Worm (Caenorhabditis elegans) whole organism, L3 larva: ENCODE measurements around the gene F36H5.10.

Experiments used
- ama-1 ChIP-seq: fragments of 150-350 bp; optimal IDR thresholded peaks from 2 replicates; lab custom pipeline; 2018
- ceh-82 ChIP-seq: fragments of 150-350 bp; optimal IDR thresholded peaks from 2 replicates; lab custom pipeline; 2014; ENCODE audit warnings: missing biosample characterization, missing genetic modification characterization
- ceh-9 ChIP-seq: sonication (generic microtip); optimal IDR thresholded peaks from 2 replicates; lab custom pipeline; 2018; ENCODE audit warnings: missing biosample characterization, missing genetic modification characterization
- egl-27 ChIP-seq: sonication (generic microtip); optimal IDR thresholded peaks from 4 replicates; lab custom pipeline; 2017; ENCODE audit warnings: missing biosample characterization, missing genetic modification reagents, missing genetic modification characterization
- eor-1 ChIP-seq, 2 experiments: fragments of 150-350 bp; optimal IDR thresholded peaks; 2 replicates each; lab custom pipeline; 2014 to 2018; ENCODE audit warnings: missing biosample characterization in 2 of 2, missing genetic modification characterization in 2 of 2
- hmg-11 ChIP-seq: sonication (generic microtip); optimal IDR thresholded peaks from 2 replicates; lab custom pipeline; 2016; ENCODE audit warnings: missing genetic modification characterization, missing compliant biosample characterization
- lin-15B ChIP-seq: fragments of 150-350 bp; optimal IDR thresholded peaks from 2 replicates; lab custom pipeline; 2014; ENCODE audit warnings: missing biosample characterization, missing genetic modification characterization
- nfya-1 ChIP-seq: sonication (generic microtip); optimal IDR thresholded peaks from 2 replicates; lab custom pipeline; 2017; ENCODE audit warnings: missing genetic modification characterization, mild to moderate bottlenecking, missing compliant biosample characterization, antibody characterized with exemption, moderate library complexity; ENCODE audit not compliant: insufficient read depth
- nhr-23 ChIP-seq: fragments of 150-350 bp; optimal IDR thresholded peaks from 2 replicates; lab custom pipeline; 2014; ENCODE audit warnings: missing biosample characterization, missing genetic modification reagents, missing genetic modification characterization
- nhr-28 ChIP-seq: fragments of 150-350 bp; optimal IDR thresholded peaks from 2 replicates; lab custom pipeline; 2014; ENCODE audit warnings: missing biosample characterization, missing genetic modification characterization
- nhr-76 ChIP-seq: fragments of 150-350 bp; sonication (generic microtip); optimal IDR thresholded peaks from 5 replicates; lab custom pipeline; 2014; ENCODE audit warnings: missing biosample characterization, missing genetic modification characterization
- nhr-77 ChIP-seq: fragments of 150-350 bp; optimal IDR thresholded peaks from 2 replicates; lab custom pipeline; 2014; ENCODE audit warnings: missing biosample characterization, missing genetic modification characterization
- skn-1 ChIP-seq: fragments of 150-350 bp; optimal IDR thresholded peaks from 2 replicates; lab custom pipeline; 2014; ENCODE audit warnings: missing biosample characterization, missing genetic modification characterization
- ztf-4 ChIP-seq: fragments of 150-350 bp; optimal IDR thresholded peaks from 2 replicates; lab custom pipeline; 2014; ENCODE audit warnings: missing biosample characterization, missing genetic modification characterization

DNA sequence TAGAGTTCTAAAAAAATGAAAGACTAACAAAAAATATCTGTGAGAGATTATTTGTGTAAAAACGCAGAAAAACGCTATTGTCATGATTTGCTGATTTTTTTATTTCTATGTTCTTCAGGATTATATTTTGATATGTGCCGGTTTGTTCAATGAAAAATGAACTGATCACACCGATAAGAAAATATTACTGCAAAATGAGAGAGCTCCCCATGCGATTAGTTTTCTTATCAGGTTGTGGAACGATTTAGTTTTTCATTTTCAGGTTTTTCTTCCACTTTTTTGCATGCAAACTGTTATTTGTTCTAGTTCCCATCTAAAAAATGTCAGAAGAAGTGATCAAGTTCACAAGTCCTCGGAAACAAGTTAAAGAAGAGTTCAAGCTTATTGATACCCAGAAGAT, 28.9 kb upstream of the F36H5.10 start, which contains the start of gene btb-9:
- TF ChIP-seq ama-1 (lab: Kevin White, UChicago): no peak
- no peak for TF ChIP-seq eor-1 (tag; optimal IDR thresholded peaks at IDR 0.05; lab: Kevin White, UChicago)
- TF ChIP-seq ceh-9 (tag; lab: Kevin White, UChicago): no peak
- no peak for TF ChIP-seq nhr-77
- no peak for TF ChIP-seq nhr-76
- no peak for TF ChIP-seq nhr-28
- TF ChIP-seq skn-1 (tag; lab: Kevin White, UChicago): no peak
- TF ChIP-seq nfya-1 (tag; lab: Kevin White, UChicago): no peak
- no peak for TF ChIP-seq ceh-82 (tag; lab: Kevin White, UChicago)
- TF ChIP-seq ztf-4 (tag; lab: Kevin White, UChicago): no peak
- TF ChIP-seq hmg-11 (tag; lab: Kevin White, UChicago): no peak
- no peak for TF ChIP-seq lin-15B (tag; lab: Kevin White, UChicago)
- TF ChIP-seq egl-27: no peak
- no peak for TF ChIP-seq nhr-23
